Worm (Caenorhabditis elegans): ENCODE measurements around the gene F26D2.13.

Gene F26D2.13

ce11 chrV:16437546-16437945 is 2.1 kb upstream of the F26D2.13 start, which contains the start of gene F26D2.15:
Gene F26D2.15, plus strand, starts transcription at chrV:16437846.
- no peak for TF ChIP-seq unc-62 (GFP tag; optimal IDR thresholded peaks at IDR 0.05)

ce11 chrV:16433471-16433870 is 1.9 kb downstream of the F26D2.13 start, which contains the start of gene clec-234:
Gene clec-234, minus strand, starts transcription at chrV:16433571.
- no peak for TF ChIP-seq unc-62 (GFP tag; optimal IDR thresholded peaks at IDR 0.05)

- TF ChIP-seq unc-62 (GFP tag; optimal IDR thresholded peaks at IDR 0.05): no peak
These were observed 5.5 kb downstream of the F26D2.13 start, which contains the start of gene str-73 for ce11 chrV:16429940-16430339. Gene str-73, plus strand, starts transcription at chrV:16430240.

- no peak for TF ChIP-seq unc-62 (GFP tag; optimal IDR thresholded peaks at IDR 0.05)
These were observed 5.9 kb downstream of the F26D2.13 start, which contains the start of gene F26D2.10 for ce11 chrV:16429503-16429902. Gene F26D2.10, minus strand, starts transcription at chrV:16429603.

ce11 chrV:16424428-16424827 is 11.0 kb downstream of the F26D2.13 start, which contains the start of gene srw-29:
Gene srw-29, minus strand, starts transcription at chrV:16424528.
- no peak for TF ChIP-seq unc-62 (GFP tag; optimal IDR thresholded peaks at IDR 0.05)

- TF ChIP-seq unc-62 (GFP tag; optimal IDR thresholded peaks at IDR 0.05): no peak
These were observed 14.7 kb downstream of the F26D2.13 start, which contains the start of gene srw-48 for ce11 chrV:16420696-16421095. Gene srw-48, plus strand, starts transcription at chrV:16420996.

ce11 chrV:16419769-16420168 is 15.6 kb downstream of the F26D2.13 start, which contains the start of gene F26D2.16:
Gene F26D2.16, minus strand, starts transcription at chrV:16419869.
- no peak for TF ChIP-seq unc-62 (GFP tag; optimal IDR thresholded peaks at IDR 0.05)

ce11 chrV:16417014-16417413 is 18.4 kb downstream of the F26D2.13 start, which contains the start of gene str-55:
Gene str-55, minus strand, starts transcription at chrV:16417114.
- no peak for TF ChIP-seq unc-62 (GFP tag; optimal IDR thresholded peaks at IDR 0.05)

ce11 chrV:16410521-16410920 is 24.9 kb downstream of the F26D2.13 start, which contains the start of gene srh-145:
Gene srh-145, plus strand, starts transcription at chrV:16410713.
- TF ChIP-seq unc-62 (GFP tag; optimal IDR thresholded peaks at IDR 0.05): no peak

ce11 chrV:16407663-16408062 is 27.7 kb downstream of the F26D2.13 start, which contains the start of gene F26D2.3:
Gene F26D2.3, plus strand, starts transcription at chrV:16407963.
- no peak for TF ChIP-seq unc-62 (GFP tag; optimal IDR thresholded peaks at IDR 0.05)

ce11 chrV:16406357-16406756 is 29.1 kb downstream of the F26D2.13 start:
- TF ChIP-seq unc-62 (GFP tag; optimal IDR thresholded peaks at IDR 0.05): no peak

ce11 chrV:16405366-16405765 is 30.0 kb downstream of the F26D2.13 start:
- TF ChIP-seq unc-62 (GFP tag; optimal IDR thresholded peaks at IDR 0.05): no peak

ce11 chrV:16403974-16404373 is 31.4 kb downstream of the F26D2.13 start, which contains the start of gene syp-1:
Gene syp-1, plus strand, starts transcription at chrV:16404274.
- TF ChIP-seq unc-62 (GFP tag; optimal IDR thresholded peaks at IDR 0.05): no peak

ce11 chrV:16401519-16401918 is 33.9 kb downstream of the F26D2.13 start, which contains the start of gene F13A7.14:
Gene F13A7.14, plus strand, starts transcription at chrV:16401891.
- TF ChIP-seq unc-62 (GFP tag; optimal IDR thresholded peaks at IDR 0.05): no peak

- TF ChIP-seq unc-62 (GFP tag; optimal IDR thresholded peaks at IDR 0.05): no peak
These were observed 36.0 kb downstream of the F26D2.13 start, which contains the start of gene sre-36 for ce11 chrV:16399388-16399787. Gene sre-36, plus strand, starts transcription at chrV:16399688.

ce11 chrV:16395739-16396138 is 39.7 kb downstream of the F26D2.13 start, which contains the start of gene F13A7.12:
Gene F13A7.12, plus strand, starts transcription at chrV:16396039.
- no peak for TF ChIP-seq unc-62 (GFP tag; optimal IDR thresholded peaks at IDR 0.05)

- no peak for TF ChIP-seq unc-62 (GFP tag; optimal IDR thresholded peaks at IDR 0.05)
These were observed 40.3 kb downstream of the F26D2.13 start, which contains the start of gene F13A7.11 for ce11 chrV:16395131-16395530. Gene F13A7.11, minus strand, starts transcription at chrV:16395304.

Measured in whole organism, dauer.